Worm (Caenorhabditis elegans): ENCODE results near the gene B0454.6.

DNA sequence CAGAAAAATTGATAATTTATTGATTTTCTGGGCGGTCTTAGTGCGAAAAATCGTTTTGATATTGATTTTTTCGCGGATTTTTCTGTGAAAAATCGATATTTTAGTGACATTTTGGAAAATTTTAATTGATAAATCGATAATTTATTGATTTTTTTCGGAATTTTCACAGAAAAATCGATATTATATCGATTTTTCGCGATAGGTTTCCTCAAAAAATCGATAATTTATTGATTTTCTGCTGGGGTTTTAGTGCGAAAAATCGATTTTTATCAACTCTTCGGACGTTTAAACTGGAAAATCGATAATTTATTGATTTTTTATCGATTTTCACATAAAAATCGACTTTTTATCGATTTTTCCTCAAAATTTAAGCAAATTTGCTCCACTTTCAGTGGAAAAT is 34.9 kb downstream of the B0454.6 start:
- TF ChIP-seq ama-1 (optimal IDR thresholded peaks at IDR 0.05): no peak
- TF ChIP-seq aly-2 (tag; optimal IDR thresholded peaks at IDR 0.05): no peak
- TF ChIP-seq nhr-28 (tag; optimal IDR thresholded peaks at IDR 0.05): no peak
- TF ChIP-seq tbx-2 (tag; optimal IDR thresholded peaks at IDR 0.05): no peak

All from whole organism, L1 larva.